Worm (Caenorhabditis elegans) whole organism, L4 larva: ENCODE results near the gene aat-2.

Source experiments
- Y105C5A.15 ChIP-seq: fragments of 200-800 bp; sonication (Bioruptor generic); IDR thresholded peaks from 2 replicates; pipeline ENCODE4 v1.3.6; 2022; ENCODE audit warnings: missing genetic modification characterization, missing compliant biosample characterization
- ZK337.2 ChIP-seq: fragments of 200-800 bp; sonication (Bioruptor generic); IDR thresholded peaks from 2 replicates; pipeline ENCODE4 v1.3.6; 2022; ENCODE audit warnings: missing genetic modification reagents, missing genetic modification characterization, missing compliant biosample characterization
- ZK546.5 ChIP-seq, 2 experiments: sonication (generic microtip); optimal IDR thresholded peaks; 2 replicates each; lab custom pipeline; 2017; ENCODE audit warnings: missing biosample characterization in 2 of 2, missing genetic modification characterization in 2 of 2
- aly-2 ChIP-seq: sonication (generic microtip); optimal IDR thresholded peaks from 2 replicates; lab custom pipeline; 2018; ENCODE audit warnings: missing biosample characterization, missing genetic modification characterization
- attf-4 ChIP-seq: sonication (generic microtip); optimal IDR thresholded peaks from 3 replicates; lab custom pipeline; 2017; ENCODE audit warnings: missing biosample characterization, missing genetic modification characterization
- ceh-20 ChIP-seq: fragments of 200-800 bp; sonication (Bioruptor generic); IDR thresholded peaks from 2 replicates; pipeline ENCODE4 v1.3.6; 2022; ENCODE audit warnings: missing genetic modification reagents, missing genetic modification characterization, missing compliant biosample characterization
- ceh-32 ChIP-seq: sonication (generic microtip); optimal IDR thresholded peaks from 2 replicates; lab custom pipeline; 2016; ENCODE audit warnings: mild to moderate bottlenecking, missing genetic modification characterization, missing compliant biosample characterization; ENCODE audit not compliant: poor library complexity
- ceh-44 ChIP-seq: fragments of 200-800 bp; sonication (Bioruptor generic); IDR thresholded peaks from 2 replicates; pipeline ENCODE4 v1.3.6; 2022; ENCODE audit warnings: missing genetic modification reagents, missing genetic modification characterization, missing compliant biosample characterization
- ceh-62 ChIP-seq: sonication (generic microtip); optimal IDR thresholded peaks from 2 replicates; lab custom pipeline; 2017; ENCODE audit warnings: missing biosample characterization, missing genetic modification characterization
- ctbp-1 ChIP-seq: fragments of 200-800 bp; sonication (Bioruptor generic); IDR thresholded peaks from 2 replicates; pipeline ENCODE4 v1.3.6; 2022; ENCODE audit warnings: missing genetic modification reagents, missing genetic modification characterization, missing compliant biosample characterization
- daf-19 ChIP-seq: fragments of 200-800 bp; sonication (Bioruptor generic); conservative IDR thresholded peaks from 2 replicates; pipeline ENCODE4 v1.3.6; 2022; ENCODE audit warnings: missing genetic modification characterization, missing compliant biosample characterization
- daf-8 ChIP-seq: fragments of 200-800 bp; sonication (Bioruptor generic); IDR thresholded peaks from 2 replicates; pipeline ENCODE4 v1.3.6; 2022; ENCODE audit warnings: missing genetic modification characterization, missing compliant biosample characterization
- dmd-8 ChIP-seq: fragments of 200-800 bp; sonication (Bioruptor generic); IDR thresholded peaks from 2 replicates; pipeline ENCODE4 v1.3.6; 2022; ENCODE audit warnings: missing genetic modification characterization, missing compliant biosample characterization
- dpl-1 ChIP-seq: fragments of 150-350 bp; optimal IDR thresholded peaks from 2 replicates; lab custom pipeline; 2014; ENCODE audit warnings: missing biosample characterization, missing genetic modification reagents, missing genetic modification characterization
- duxl-1 ChIP-seq: sonication (generic microtip); optimal IDR thresholded peaks from 2 replicates; lab custom pipeline; 2016; ENCODE audit warnings: mild to moderate bottlenecking, missing genetic modification characterization, moderate library complexity, missing compliant biosample characterization; ENCODE audit not compliant: poor library complexity
- dve-1 ChIP-seq: sonication (generic microtip); optimal IDR thresholded peaks from 2 replicates; lab custom pipeline; 2017; ENCODE audit warnings: antibody characterized with exemption, mild to moderate bottlenecking, missing genetic modification characterization, missing compliant biosample characterization; ENCODE audit not compliant: insufficient read depth
- fos-1 ChIP-seq: fragments of 150-350 bp; optimal IDR thresholded peaks from 2 replicates; lab custom pipeline; 2014; ENCODE audit warnings: missing biosample characterization, missing genetic modification characterization
- hlh-11 ChIP-seq: fragments of 200-800 bp; sonication (Bioruptor generic); optimal IDR thresholded peaks from 2 replicates; lab custom pipeline; 2018; ENCODE audit warnings: mild to moderate bottlenecking, missing genetic modification characterization, missing compliant biosample characterization
- hlh-30 ChIP-seq: sonication (generic microtip); optimal IDR thresholded peaks from 2 replicates; lab custom pipeline; 2017; ENCODE audit warnings: antibody characterized with exemption, mild to moderate bottlenecking, missing genetic modification characterization, missing compliant biosample characterization; ENCODE audit not compliant: insufficient read depth
- hmg-1.1 ChIP-seq: fragments of 200-800 bp; sonication (Bioruptor generic); IDR thresholded peaks from 2 replicates; pipeline ENCODE4 v1.3.6; 2022; ENCODE audit warnings: missing genetic modification reagents, missing genetic modification characterization, missing compliant biosample characterization
- jun-1 ChIP-seq: fragments of 150-350 bp; optimal IDR thresholded peaks from 2 replicates; lab custom pipeline; 2014; ENCODE audit warnings: missing biosample characterization, missing genetic modification reagents, missing genetic modification characterization
- lin-1 ChIP-seq: fragments of 200-800 bp; sonication (Bioruptor generic); IDR thresholded peaks from 2 replicates; pipeline ENCODE4 v1.3.6; 2022; ENCODE audit warnings: missing genetic modification reagents, missing genetic modification characterization, missing compliant biosample characterization
- lir-3 ChIP-seq: sonication (generic microtip); optimal IDR thresholded peaks from 2 replicates; lab custom pipeline; 2016; ENCODE audit warnings: mild to moderate bottlenecking, missing genetic modification characterization, missing compliant biosample characterization
- lsy-2 ChIP-seq, 2 experiments: fragments of 150-350 bp in 1 of 2; sonication (generic microtip) in 1 of 2; optimal IDR thresholded peaks; 2 replicates each; lab custom pipeline; 2014 to 2017; ENCODE audit warnings: missing biosample characterization in 2 of 2, missing genetic modification characterization in 2 of 2
- mdl-1 ChIP-seq, 2 experiments: fragments of 150-350 bp in 1 of 2; sonication (generic microtip) in 1 of 2; optimal IDR thresholded peaks; 2 replicates each; lab custom pipeline; 2014 to 2017; ENCODE audit warnings: missing biosample characterization in 2 of 2, missing genetic modification characterization in 2 of 2
- mdt-29 ChIP-seq: fragments of 200-800 bp; sonication (Bioruptor generic); IDR thresholded peaks from 2 replicates; pipeline ENCODE4 v1.3.6; 2022; ENCODE audit warnings: missing genetic modification reagents, missing genetic modification characterization, missing compliant biosample characterization
- mxl-2 ChIP-seq: fragments of 200-800 bp; sonication (Bioruptor generic); conservative IDR thresholded peaks from 2 replicates; pipeline ENCODE4 v1.3.6; 2022; ENCODE audit warnings: missing genetic modification reagents, missing genetic modification characterization, missing compliant biosample characterization
- nhr-237 ChIP-seq: sonication (generic microtip); optimal IDR thresholded peaks from 2 replicates; lab custom pipeline; 2017; ENCODE audit warnings: missing biosample characterization, missing genetic modification characterization
- nhr-25 ChIP-seq: sonication (generic microtip); optimal IDR thresholded peaks from 2 replicates; lab custom pipeline; 2017; ENCODE audit warnings: missing genetic modification characterization, mild to moderate bottlenecking, missing compliant biosample characterization, antibody characterized with exemption, moderate library complexity, borderline replicate concordance; ENCODE audit not compliant: insufficient read depth
- nhr-41 ChIP-seq: fragments of 200-800 bp; sonication (Bioruptor generic); IDR thresholded peaks from 2 replicates; pipeline ENCODE4 v1.3.6; 2022; ENCODE audit warnings: missing genetic modification reagents, missing genetic modification characterization, missing compliant biosample characterization
- nhr-6 ChIP-seq: fragments of 150-350 bp; optimal IDR thresholded peaks from 2 replicates; lab custom pipeline; 2014; ENCODE audit warnings: missing biosample characterization, missing genetic modification characterization
- pha-4 ChIP-seq, 2 experiments: fragments of 150-350 bp in 1 of 2; fragments of 200-800 bp in 1 of 2; sonication (Bioruptor generic) in 1 of 2; IDR thresholded peaks in 1 of 2; optimal IDR thresholded peaks in 1 of 2; 2 replicates each; pipeline versions ENCODE4 v1.3.6 to Lab custom; 2014 to 2022; ENCODE audit warnings: missing genetic modification characterization in 2 of 2, missing genetic modification reagents in 2 of 2, missing biosample characterization in 1 of 2, missing compliant biosample characterization in 1 of 2
- php-3 ChIP-seq: fragments of 200-800 bp; sonication (Bioruptor generic); IDR thresholded peaks from 2 replicates; pipeline ENCODE4 v1.3.6; 2022; ENCODE audit warnings: missing genetic modification reagents, missing genetic modification characterization, missing compliant biosample characterization
- rbr-2 ChIP-seq: sonication (generic microtip); optimal IDR thresholded peaks from 2 replicates; lab custom pipeline; 2016; ENCODE audit warnings: missing genotype, missing genetic modification characterization, missing compliant biosample characterization
- saeg-2 ChIP-seq: fragments of 200-800 bp; sonication (Bioruptor generic); IDR thresholded peaks from 2 replicates; pipeline ENCODE4 v1.3.6; 2022; ENCODE audit warnings: missing genetic modification reagents, missing genetic modification characterization, missing compliant biosample characterization
- skn-1 ChIP-seq: fragments of 150-350 bp; optimal IDR thresholded peaks from 2 replicates; lab custom pipeline; 2014; ENCODE audit warnings: missing biosample characterization, missing genetic modification characterization
- snpc-4 ChIP-seq: fragments of 150-350 bp; optimal IDR thresholded peaks from 2 replicates; lab custom pipeline; 2014; ENCODE audit warnings: missing biosample characterization, missing genetic modification characterization
- spr-1 ChIP-seq: sonication (generic microtip); optimal IDR thresholded peaks from 2 replicates; lab custom pipeline; 2016; ENCODE audit warnings: mild to moderate bottlenecking, missing genetic modification characterization, missing compliant biosample characterization
- spr-3 ChIP-seq: fragments of 200-800 bp; sonication (Bioruptor generic); optimal IDR thresholded peaks from 2 replicates; lab custom pipeline; 2018; ENCODE audit warnings: mild to moderate bottlenecking, missing genetic modification characterization, missing compliant biosample characterization
- tra-1 ChIP-seq: fragments of 200-800 bp; sonication (Bioruptor generic); IDR thresholded peaks from 2 replicates; pipeline ENCODE4 v1.3.6; 2022; ENCODE audit warnings: missing genetic modification reagents, missing genetic modification characterization, missing compliant biosample characterization
- unc-130 ChIP-seq: sonication (generic microtip); optimal IDR thresholded peaks from 2 replicates; lab custom pipeline; 2016; ENCODE audit warnings: missing genetic modification reagents, missing genetic modification characterization, missing compliant biosample characterization
- unc-39 ChIP-seq: sonication (generic microtip); optimal IDR thresholded peaks from 2 replicates; lab custom pipeline; 2017; ENCODE audit warnings: missing biosample characterization, missing genetic modification characterization
- unc-62 ChIP-seq, 3 experiments: fragments of 150-350 bp in 1 of 3; sonication (generic microtip); optimal IDR thresholded peaks in 2 of 3; peaks in 1 of 3; 1 replicate in 1 of 3; 2 replicates in 2 of 3; lab custom pipeline; 2014 to 2017; ENCODE audit warnings: missing biosample characterization in 3 of 3, missing genetic modification characterization in 3 of 3, missing genetic modification reagents in 3 of 3, missing genotype in 1 of 3
- zfp-3 ChIP-seq: fragments of 200-800 bp; sonication (Bioruptor generic); conservative IDR thresholded peaks from 2 replicates; pipeline ENCODE4 v1.3.6; 2022; ENCODE audit warnings: missing genetic modification reagents, missing genetic modification characterization, missing compliant biosample characterization

aat-2 gene

ce11 chrV:9243171-9243996, 2.8 kb downstream of the aat-2 start, which contains the start of gene glo-4 (continued):
- TF ChIP-seq tra-1 (GFP tag; lab: Robert Waterston, UW) (no peak), ZK337.2 (GFP tag; lab: Robert Waterston, UW) (no peak), nhr-237 (tag; lab: Kevin White, UChicago) (no peak), lin-1 (GFP tag; lab: Robert Waterston, UW) (no peak), jun-1 (tag; lab: Kevin White, UChicago) (no peak), php-3 (no peak)

DNA sequence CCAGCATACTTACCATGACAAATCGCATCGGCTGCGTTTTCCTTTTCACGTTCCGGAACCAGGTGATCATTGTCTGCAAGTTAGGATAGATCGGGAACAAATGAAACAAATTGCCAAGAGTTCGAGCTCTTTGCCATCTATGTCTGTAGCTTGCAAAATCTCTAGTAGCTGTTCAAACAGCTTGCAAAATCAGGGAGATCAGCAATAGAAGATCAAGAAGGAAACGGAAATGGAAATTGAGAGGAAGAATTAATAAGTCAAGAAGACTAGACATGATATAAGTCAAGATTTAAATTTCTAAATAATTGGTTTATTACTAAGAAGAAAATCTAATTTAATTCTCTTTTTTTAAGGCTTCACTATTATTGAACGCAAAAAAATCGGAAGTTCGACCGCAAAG, 13.9 kb downstream of the aat-2 start, which contains the start of gene F07C3.3:
TSS of gene F07C3.3 (minus strand) at position 101 of the 400 bp plus-strand sequence.
- TF ChIP-seq ceh-44 (GFP tag; lab: Robert Waterston, UW) = no peak
- no peak for TF ChIP-seq nhr-41 (GFP tag; lab: Robert Waterston, UW)
- TF ChIP-seq mdt-29 (GFP tag; lab: Robert Waterston, UW) = no peak
- no peak for TF ChIP-seq pha-4 (GFP tag; IDR thresholded peaks at IDR 0.05; lab: Robert Waterston, UW)
- TF ChIP-seq pha-4 (tag; optimal IDR thresholded peaks at IDR 0.05; lab: Kevin White, UChicago) = no peak
- TF ChIP-seq rbr-2 (tag; lab: Kevin White, UChicago) = no peak
- no peak for TF ChIP-seq saeg-2 (GFP tag; lab: Robert Waterston, UW)
- no peak for TF ChIP-seq spr-3
- TF ChIP-seq hlh-11 (tag; lab: Kevin White, UChicago) = no peak
- TF ChIP-seq ceh-62 = no peak
- TF ChIP-seq ceh-20 = no peak
- TF ChIP-seq daf-8 (GFP tag; lab: Robert Waterston, UW) = no peak
- TF ChIP-seq dmd-8 (GFP tag; lab: Robert Waterston, UW) = no peak
- TF ChIP-seq snpc-4 (tag; lab: Kevin White, UChicago) = no peak
- TF ChIP-seq dpl-1 = no peak
- no peak for TF ChIP-seq mxl-2
- no peak for TF ChIP-seq attf-4 (tag; lab: Kevin White, UChicago)
- TF ChIP-seq mdl-1 (tag; optimal IDR thresholded peaks at IDR 0.05; lab: Kevin White, UChicago) = no peak
- TF ChIP-seq unc-39 = no peak
- no peak for TF ChIP-seq unc-130
- no peak for TF ChIP-seq nhr-25 (tag; lab: Kevin White, UChicago)

DNA sequence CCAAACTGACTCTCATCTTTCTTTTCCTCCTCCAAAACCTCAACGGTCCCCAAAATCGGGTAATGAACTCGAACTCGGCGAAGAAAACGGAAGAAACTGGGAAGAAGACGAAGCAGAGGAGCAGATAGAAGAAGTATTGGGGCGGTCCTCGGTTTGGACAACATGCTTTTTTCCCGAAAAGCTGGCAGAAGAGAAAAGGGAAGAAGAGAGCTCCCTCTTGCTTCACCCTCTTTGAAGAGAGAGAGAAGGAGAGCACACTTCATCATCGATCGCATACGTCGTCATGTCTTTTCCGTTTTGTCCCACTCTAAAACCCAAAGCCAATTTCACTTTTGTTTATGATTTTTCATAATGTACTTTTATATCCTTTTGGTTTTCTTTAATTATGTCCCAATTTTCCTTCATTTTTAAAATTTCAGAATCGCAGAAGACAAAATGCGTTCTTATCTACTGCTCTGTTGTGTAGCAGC, 20.4 kb downstream of the aat-2 start, which contains the start of gene F07C3.2:
TSS of gene F07C3.2 (plus strand) at position 420 of the 470 bp plus-strand sequence.
- TF ChIP-seq hlh-30 (tag; lab: Kevin White, UChicago) = no peak
- TF ChIP-seq ZK546.5 (tag; optimal IDR thresholded peaks at IDR 0.05; lab: Kevin White, UChicago) = no peak
- TF ChIP-seq spr-3 = no peak
- TF ChIP-seq unc-62 (GFP tag; optimal IDR thresholded peaks at IDR 0.05 in 1 of 2; lab: Kevin White, UChicago) = peak in 1 of 2 experiments; percentile 1
- no peak for TF ChIP-seq unc-62 (tag; optimal IDR thresholded peaks at IDR 0.05; lab: Kevin White, UChicago)
- no peak for TF ChIP-seq duxl-1 (tag; lab: Kevin White, UChicago)
- no peak for TF ChIP-seq lsy-2 (tag; optimal IDR thresholded peaks at IDR 0.05; lab: Kevin White, UChicago)
- no peak for TF ChIP-seq spr-1 (tag; lab: Kevin White, UChicago)
- TF ChIP-seq ZK337.2 (GFP tag; lab: Robert Waterston, UW) = no peak
- TF ChIP-seq lir-3 (tag; lab: Kevin White, UChicago) = no peak
- TF ChIP-seq aly-2 = no peak
- TF ChIP-seq saeg-2 (GFP tag; lab: Robert Waterston, UW) = no peak
- TF ChIP-seq tra-1 (GFP tag; lab: Robert Waterston, UW) = 0 out of 2 replicates have a peak, but pooled peaks have one; percentile 15
- no peak for TF ChIP-seq daf-19 (GFP tag; lab: Robert Waterston, UW)
- no peak for TF ChIP-seq nhr-6 (tag; lab: Kevin White, UChicago)
- TF ChIP-seq ceh-62 = no peak
- TF ChIP-seq ctbp-1 = 0 out of 2 replicates have a peak, but pooled peaks have one; percentile 34
- TF ChIP-seq dve-1 (tag; lab: Kevin White, UChicago) = no peak
- TF ChIP-seq daf-8 (GFP tag; lab: Robert Waterston, UW) = no peak
- peak; percentile 39; the same call in 1 of the 2 replicates for TF ChIP-seq hmg-1.1 (GFP tag; lab: Robert Waterston, UW)
- TF ChIP-seq fos-1 (tag; lab: Kevin White, UChicago) = no peak
- no peak for TF ChIP-seq Y105C5A.15 (GFP tag; lab: Robert Waterston, UW)
- no peak for TF ChIP-seq zfp-3 (GFP tag; lab: Robert Waterston, UW)
- TF ChIP-seq ceh-32 (tag; lab: Kevin White, UChicago) = no peak
- no peak for TF ChIP-seq mdt-29 (GFP tag; lab: Robert Waterston, UW)
- no peak for TF ChIP-seq skn-1
- no peak for TF ChIP-seq lin-1 (GFP tag; lab: Robert Waterston, UW)
